Worm (Caenorhabditis elegans): ENCODE data around the gene T13G4.1.

DNA sequence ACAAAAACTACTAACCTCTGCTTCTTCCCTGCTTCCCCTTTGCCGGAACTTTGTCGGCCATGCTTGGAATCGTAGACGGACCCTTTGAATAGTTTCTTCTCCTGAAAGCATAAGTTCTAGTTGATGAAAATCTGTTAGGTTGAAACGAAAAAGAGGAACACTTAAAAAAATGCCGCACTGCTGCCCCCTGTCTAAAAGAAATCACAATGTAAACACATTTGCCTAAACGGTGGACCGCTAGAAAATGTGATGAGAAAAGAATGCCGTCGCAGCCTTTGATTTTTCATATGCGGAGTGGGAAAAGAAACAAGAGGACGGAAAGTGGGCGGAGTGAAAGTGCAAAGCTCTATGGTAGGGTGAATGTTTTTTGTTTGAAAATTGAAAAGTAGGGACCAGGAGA lies 13.1 kb downstream of the T13G4.1 start, which contains the start of gene T13G4.7:
- TF ChIP-seq ztf-11 (tag; optimal IDR thresholded peaks at IDR 0.05) (no peak), unc-130 (tag; optimal IDR thresholded peaks at IDR 0.05) (no peak), nhr-20 (tag; optimal IDR thresholded peaks at IDR 0.05) (no peak), zag-1 (tag; optimal IDR thresholded peaks at IDR 0.05) (no peak), mep-1 (tag; optimal IDR thresholded peaks at IDR 0.05) (no peak), rnt-1 (tag; optimal IDR thresholded peaks at IDR 0.05) (no peak), lsy-2 (tag; optimal IDR thresholded peaks at IDR 0.05) (no peak), aha-1 (tag; optimal IDR thresholded peaks at IDR 0.05) (no peak), ceh-82 (tag; optimal IDR thresholded peaks at IDR 0.05) (no peak), alr-1 (tag; optimal IDR thresholded peaks at IDR 0.05; ENCODE audit: borderline replicate concordance) (no peak), ces-1 (GFP tag; optimal IDR thresholded peaks at IDR 0.05) (no peak), lin-35 (GFP tag; optimal IDR thresholded peaks at IDR 0.05) (no peak), sptf-1 (tag; optimal IDR thresholded peaks at IDR 0.05) (no peak), nhr-90 (tag; optimal IDR thresholded peaks at IDR 0.05; ENCODE audit: poor library complexity) (no peak)

All from whole organism, L1 larva.